Fruit fly (Drosophila melanogaster) whole organism, embryonic: ENCODE results near the gene NimB1.

Source experiments
- Abd-B ChIP-seq: fragments of 200-800 bp; sonication (Bioruptor generic); optimal IDR thresholded peaks from 2 replicates; lab custom pipeline; 2018; ENCODE audit warnings: missing biosample characterization, mild to moderate bottlenecking, missing genetic modification characterization, moderate library complexity
- CG11504 ChIP-seq: fragments of 200-800 bp; sonication (Bioruptor generic); optimal IDR thresholded peaks from 3 replicates; lab custom pipeline; 2019; ENCODE audit warnings: missing biosample characterization, mild to moderate bottlenecking, missing genetic modification characterization, moderate library complexity
- CG12744 ChIP-seq: fragments of 200-800 bp; sonication (Bioruptor generic); optimal IDR thresholded peaks from 2 replicates; lab custom pipeline; 2016; ENCODE audit warnings: missing biosample characterization, missing genetic modification characterization
- CG13624 ChIP-seq: fragments of 200-800 bp; sonication (Bioruptor generic); optimal IDR thresholded peaks from 2 replicates; lab custom pipeline; 2016; ENCODE audit warnings: missing biosample characterization, missing genetic modification characterization
- CG15479 ChIP-seq: fragments of 200-800 bp; sonication (Bioruptor generic); optimal IDR thresholded peaks from 3 replicates; lab custom pipeline; 2019; ENCODE audit warnings: missing biosample characterization, mild to moderate bottlenecking, missing genetic modification characterization, moderate library complexity
- CG1603 ChIP-seq: fragments of 200-800 bp; sonication (Bioruptor generic); optimal IDR thresholded peaks from 2 replicates; lab custom pipeline; 2019; ENCODE audit warnings: missing biosample characterization, mild to moderate bottlenecking, missing genetic modification characterization, moderate library complexity
- CG32772 ChIP-seq: fragments of 200-800 bp; sonication (Bioruptor generic); IDR thresholded peaks from 2 replicates; pipeline ENCODE4 v1.3.6; 2022; ENCODE audit warnings: missing biosample characterization, missing genetic modification characterization
- CG43689 ChIP-seq: fragments of 200-800 bp; sonication (Bioruptor generic); IDR thresholded peaks from 2 replicates; pipeline ENCODE4 v1.3.6; 2022; ENCODE audit warnings: missing biosample characterization, missing genetic modification characterization
- CG4617 ChIP-seq: fragments of 200-800 bp; sonication (Bioruptor generic); optimal IDR thresholded peaks from 3 replicates; lab custom pipeline; 2016; ENCODE audit warnings: missing biosample characterization, missing genetic modification characterization, borderline replicate concordance
- CG6689 ChIP-seq: fragments of 200-800 bp; sonication (Bioruptor generic); IDR thresholded peaks from 2 replicates; pipeline ENCODE4 v1.3.6; 2022; ENCODE audit warnings: missing biosample characterization, missing genetic modification characterization
- CG7357 ChIP-seq: fragments of 200-800 bp; sonication (Bioruptor generic); IDR thresholded peaks from 3 replicates; pipeline ENCODE4 v1.3.6; 2022; ENCODE audit warnings: missing biosample characterization, missing genetic modification characterization
- CG7372 ChIP-seq: fragments of 200-800 bp; sonication (Bioruptor generic); IDR thresholded peaks from 2 replicates; pipeline ENCODE4 v1.3.6; 2022; ENCODE audit warnings: missing biosample characterization, missing genetic modification characterization
- CG8924 ChIP-seq: fragments of 200-800 bp; optimal IDR thresholded peaks from 3 replicates; lab custom pipeline; 2019; ENCODE audit warnings: missing biosample characterization, mild to moderate bottlenecking, missing genetic modification characterization, moderate library complexity
- CG9215 ChIP-seq: fragments of 200-800 bp; sonication (Bioruptor generic); IDR thresholded peaks from 2 replicates; pipeline ENCODE4 v1.3.6; 2022; ENCODE audit warnings: missing biosample characterization, missing genetic modification characterization
- Chrac-16 ChIP-seq: fragments of 200-800 bp; sonication (Bioruptor generic); optimal IDR thresholded peaks from 3 replicates; lab custom pipeline; 2016; ENCODE audit warnings: missing biosample characterization, missing genetic modification characterization
- Drgx ChIP-seq: fragments of 200-800 bp; sonication (Bioruptor generic); IDR thresholded peaks from 2 replicates; pipeline ENCODE4 v1.3.6; 2022; ENCODE audit warnings: missing biosample characterization, missing genetic modification characterization
- Ets65A ChIP-seq: fragments of 200-800 bp; sonication (Bioruptor generic); peaks from one replicate; lab custom pipeline; 2016; ENCODE audit warnings: missing biosample characterization, missing genetic modification characterization
- Gsc ChIP-seq: fragments of 200-800 bp; sonication (Bioruptor generic); IDR thresholded peaks from 2 replicates; pipeline ENCODE4 v1.3.6; 2022; ENCODE audit warnings: missing biosample characterization, missing genetic modification characterization
- Mes4 ChIP-seq: fragments of 200-800 bp; sonication (Bioruptor generic); optimal IDR thresholded peaks from 2 replicates; lab custom pipeline; 2016; ENCODE audit warnings: missing biosample characterization, missing genetic modification characterization
- Nf-YA ChIP-seq: fragments of 200-800 bp; sonication (Bioruptor generic); IDR thresholded peaks from 2 replicates; pipeline ENCODE4 v1.3.6; 2022; ENCODE audit warnings: missing biosample characterization, missing genetic modification characterization
- Ptx1 ChIP-seq: fragments of 200-800 bp; sonication (Bioruptor generic); IDR thresholded peaks from 2 replicates; pipeline ENCODE4 v1.3.6; 2022; ENCODE audit warnings: missing biosample characterization, missing genetic modification characterization
- Sin3A ChIP-seq: fragments of >200 bp; optimal IDR thresholded peaks from 2 replicates; lab custom pipeline; 2018
- chinmo ChIP-seq: fragments of 200-800 bp; sonication (Bioruptor generic); IDR thresholded peaks from 4 replicates; pipeline ENCODE4 v1.3.6; 2022; ENCODE audit warnings: missing biosample characterization, missing genetic modification characterization; ENCODE audit not compliant: partially characterized antibody
- dpn ChIP-seq, 2 experiments: fragments of 200-800 bp; sonication (Bioruptor generic); optimal IDR thresholded peaks; 3 replicates each; lab custom pipeline; 2016; ENCODE audit warnings: missing biosample characterization in 2 of 2, missing genetic modification characterization in 2 of 2
- exex ChIP-seq: fragments of 200-800 bp; sonication (Bioruptor generic); optimal IDR thresholded peaks from 4 replicates; lab custom pipeline; 2018; ENCODE audit warnings: missing biosample characterization, mild to moderate bottlenecking, missing genetic modification characterization, moderate library complexity
- gfzf ChIP-seq: fragments of 200-800 bp; sonication (Bioruptor generic); optimal IDR thresholded peaks from 2 replicates; lab custom pipeline; 2016; ENCODE audit warnings: missing biosample characterization, mild to moderate bottlenecking, missing genetic modification characterization, moderate library complexity
- gro ChIP-seq: fragments of 200-800 bp; sonication (Bioruptor generic); optimal IDR thresholded peaks from 2 replicates; lab custom pipeline; 2016; ENCODE audit warnings: missing biosample characterization, missing genetic modification characterization
- kay ChIP-seq: fragments of 200-800 bp; sonication (Bioruptor generic); optimal IDR thresholded peaks from 2 replicates; lab custom pipeline; 2016; ENCODE audit warnings: missing biosample characterization, missing genetic modification characterization
- ken ChIP-seq: fragments of 200-800 bp; sonication (Bioruptor generic); IDR thresholded peaks from 3 replicates; pipeline ENCODE4 v1.3.6; 2022; ENCODE audit warnings: missing biosample characterization, missing genetic modification characterization
- mld ChIP-seq: fragments of 200-800 bp; sonication (Bioruptor generic); IDR thresholded peaks from 3 replicates; pipeline ENCODE4 v1.3.6; 2022; ENCODE audit warnings: missing biosample characterization, missing genetic modification characterization; ENCODE audit not compliant: partially characterized antibody
- scrt ChIP-seq: fragments of 200-800 bp; sonication (Bioruptor generic); optimal IDR thresholded peaks from 2 replicates; lab custom pipeline; 2018; ENCODE audit warnings: missing biosample characterization, mild to moderate bottlenecking, missing genetic modification characterization, moderate library complexity
- sima ChIP-seq: fragments of 200-800 bp; sonication (Bioruptor generic); optimal IDR thresholded peaks from 2 replicates; lab custom pipeline; 2016; ENCODE audit warnings: missing biosample characterization, missing genetic modification characterization
- stc ChIP-seq: fragments of 200-800 bp; sonication (Bioruptor generic); IDR thresholded peaks from 2 replicates; pipeline ENCODE4 v1.3.6; 2022; ENCODE audit warnings: missing biosample characterization, missing genetic modification characterization
- zen ChIP-seq: fragments of 200-800 bp; sonication (Bioruptor generic); optimal IDR thresholded peaks from 3 replicates; lab custom pipeline; 2018; ENCODE audit warnings: missing biosample characterization, mild to moderate bottlenecking, missing genetic modification characterization, moderate library complexity

The NimB1 gene

dm6 chr2L:13977073-13977472 is 13.8 kb downstream of the NimB1 start, which contains the start of gene Cyp28a5 (continued):
- TF ChIP-seq CG43689 (GFP tag; lab: Robert Waterston, UW): no peak
- TF ChIP-seq Gsc: no peak
- no peak for TF ChIP-seq CG8924
- TF ChIP-seq exex (tag; lab: Kevin White, UChicago): peak; percentile 72
- TF ChIP-seq mld (GFP tag; lab: Robert Waterston, UW): no peak
- no peak for TF ChIP-seq kay (GFP tag; lab: Kevin White, UChicago)
- no peak for TF ChIP-seq CG6689 (GFP tag; lab: Robert Waterston, UW)
- no peak for TF ChIP-seq CG7372 (GFP tag; lab: Robert Waterston, UW)
- TF ChIP-seq CG13624 (GFP tag; lab: Kevin White, UChicago): no peak
- no peak for TF ChIP-seq Nf-YA (GFP tag; lab: Robert Waterston, UW)
- no peak for TF ChIP-seq Abd-B (GFP tag; lab: Kevin White, UChicago)
- TF ChIP-seq CG7357: no peak
- TF ChIP-seq, all 482 proteins: peak for 12

- TF ChIP-seq ken (GFP tag; lab: Robert Waterston, UW) (no peak), chinmo (GFP tag; lab: Robert Waterston, UW) (no peak), Ptx1 (no peak), CG12744 (no peak), CG32772 (GFP tag; lab: Robert Waterston, UW) (no peak), CG1603 (tag; lab: Kevin White, UChicago) (no peak), zen (tag; lab: Kevin White, UChicago) (no peak), CG15479 (GFP tag; lab: Kevin White, UChicago) (no peak), Sin3A (lab: Kevin White, UChicago) (no peak), Mes4 (GFP tag; lab: Kevin White, UChicago) (no peak), CG9215 (GFP tag; lab: Robert Waterston, UW) (no peak), gro (GFP tag; lab: Kevin White, UChicago) (no peak), gfzf (GFP tag; lab: Kevin White, UChicago) (no peak)
Measured at dm6 chr2L:13979826-13980225, 16.5 kb downstream of the NimB1 start, which contains the start of gene NimC2. Gene NimC2 (plus strand): TSS chr2L:13980126.

dm6 chr2L:13998952-13999351 is 35.6 kb downstream of the NimB1 start:
- TF ChIP-seq Drgx (GFP tag; lab: Robert Waterston, UW): peak; percentile 68; the same call in 1 of the 2 replicates
- no peak for TF ChIP-seq stc (GFP tag; lab: Robert Waterston, UW)
- TF ChIP-seq Ets65A (GFP tag; lab: Kevin White, UChicago): peak; percentile 92

dm6 chr2L:14001078-14001477 is 37.8 kb downstream of the NimB1 start, which contains the start of gene rk:
Gene rk (minus strand): TSS chr2L:14001248.
- no peak for TF ChIP-seq dpn (GFP tag; optimal IDR thresholded peaks at IDR 0.05; lab: Kevin White, UChicago)
- peak; percentile 95 for TF ChIP-seq CG11504 (tag; lab: Kevin White, UChicago)
- TF ChIP-seq CG9215 (GFP tag; lab: Robert Waterston, UW): peak; percentile 10; the same call in 1 of the 2 replicates

- TF ChIP-seq CG4617: no peak
- no peak for TF ChIP-seq sima (GFP tag; lab: Kevin White, UChicago)
- peak; percentile 53 for TF ChIP-seq scrt (GFP tag; lab: Kevin White, UChicago)
- TF ChIP-seq chinmo (GFP tag; lab: Robert Waterston, UW): 0 out of 4 replicates have a peak, but pooled peaks have one; percentile 13
- peak; percentile 77 for TF ChIP-seq CG11504 (tag; lab: Kevin White, UChicago)
- TF ChIP-seq Chrac-16 (GFP tag; lab: Kevin White, UChicago): no peak
Measured at dm6 chr2L:14001887-14002286, 38.6 kb downstream of the NimB1 start.
